Fruit fly (Drosophila melanogaster) whole organism, prepupa: ENCODE measurements around the gene CG42847.

Experiments
- Blimp-1 ChIP-seq: fragments of 200-800 bp; sonication (Bioruptor generic); optimal IDR thresholded peaks from 3 replicates; lab custom pipeline; 2017; ENCODE audit warnings: missing biosample characterization, missing genetic modification characterization, mild to moderate bottlenecking, moderate library complexity, missing genetic modification reagents
- CG11294 ChIP-seq: fragments of 200-800 bp; sonication (Bioruptor generic); IDR thresholded peaks from 2 replicates; pipeline ENCODE4 v1.3.6; 2022; ENCODE audit warnings: missing biosample characterization, missing genetic modification characterization
- CG11902 ChIP-seq: fragments of 200-800 bp; sonication (Bioruptor generic); optimal IDR thresholded peaks from 3 replicates; lab custom pipeline; 2016; ENCODE audit warnings: missing biosample characterization, missing genetic modification characterization
- CG1621 ChIP-seq: fragments of 200-800 bp; sonication (Bioruptor generic); optimal IDR thresholded peaks from 3 replicates; lab custom pipeline; 2018; ENCODE audit warnings: missing biosample characterization, mild to moderate bottlenecking, missing genetic modification characterization
- CG16779 ChIP-seq: fragments of 200-800 bp; sonication (Bioruptor generic); optimal IDR thresholded peaks from 3 replicates; lab custom pipeline; 2017; ENCODE audit warnings: missing biosample characterization, mild to moderate bottlenecking, missing genetic modification characterization
- CG3032 ChIP-seq: fragments of 200-800 bp; optimal IDR thresholded peaks from 2 replicates; lab custom pipeline; 2019; ENCODE audit warnings: missing biosample characterization, mild to moderate bottlenecking, missing genetic modification characterization, moderate library complexity
- CG32006 ChIP-seq: fragments of 200-800 bp; sonication (Bioruptor generic); optimal IDR thresholded peaks from 3 replicates; lab custom pipeline; 2017; ENCODE audit warnings: missing biosample characterization, mild to moderate bottlenecking, missing genetic modification characterization
- CG3919 ChIP-seq: fragments of 200-800 bp; sonication (Bioruptor generic); optimal IDR thresholded peaks from 3 replicates; lab custom pipeline; 2016; ENCODE audit warnings: missing biosample characterization, missing genetic modification characterization
- CG6163 ChIP-seq: fragments of 200-800 bp; sonication (Bioruptor generic); IDR thresholded peaks from 3 replicates; pipeline ENCODE4 v1.3.6; 2022; ENCODE audit warnings: missing biosample characterization, missing genetic modification characterization
- CG6276 ChIP-seq: fragments of 200-800 bp; sonication (Bioruptor generic); optimal IDR thresholded peaks from 2 replicates; lab custom pipeline; 2017; ENCODE audit warnings: missing biosample characterization, mild to moderate bottlenecking, missing genetic modification characterization
- CG6792 ChIP-seq: fragments of 200-800 bp; sonication (Bioruptor generic); optimal IDR thresholded peaks from 3 replicates; lab custom pipeline; 2016; ENCODE audit warnings: missing biosample characterization, missing genetic modification characterization
- CG6854 ChIP-seq: fragments of 200-800 bp; sonication (Bioruptor generic); optimal IDR thresholded peaks from 2 replicates; lab custom pipeline; 2017; ENCODE audit warnings: missing biosample characterization, mild to moderate bottlenecking, missing genetic modification characterization
- CG7368 ChIP-seq: fragments of 200-800 bp; sonication (Bioruptor generic); optimal IDR thresholded peaks from 3 replicates; lab custom pipeline; 2016; ENCODE audit warnings: missing biosample characterization, missing genetic modification characterization
- CG8119 ChIP-seq: fragments of 200-800 bp; sonication (Bioruptor generic); IDR thresholded peaks from 3 replicates; pipeline ENCODE4 v1.3.6; 2022; ENCODE audit warnings: missing biosample characterization, missing genetic modification characterization
- CG8632 ChIP-seq: fragments of 200-800 bp; sonication (Bioruptor generic); optimal IDR thresholded peaks from 3 replicates; lab custom pipeline; 2016; ENCODE audit warnings: missing biosample characterization, missing genetic modification characterization
- Eip78C ChIP-seq: fragments of 200-800 bp; sonication (Bioruptor generic); peaks from one replicate; lab custom pipeline; 2016; ENCODE audit warnings: missing biosample characterization, missing genetic modification characterization
- Ets21C ChIP-seq: fragments of 200-800 bp; sonication (Bioruptor generic); optimal IDR thresholded peaks from 3 replicates; lab custom pipeline; 2016; ENCODE audit warnings: missing biosample characterization, missing genetic modification characterization
- Ets96B ChIP-seq: fragments of 200-800 bp; optimal IDR thresholded peaks from 2 replicates; lab custom pipeline; 2019; ENCODE audit warnings: missing biosample characterization, mild to moderate bottlenecking, missing genetic modification characterization, moderate library complexity
- Hr38 ChIP-seq: sonication (Bioruptor generic); optimal IDR thresholded peaks from 2 replicates; lab custom pipeline; 2016; ENCODE audit warnings: missing biosample characterization, missing genetic modification characterization
- Met ChIP-seq: fragments of 200-800 bp; sonication (Bioruptor generic); optimal IDR thresholded peaks from 3 replicates; lab custom pipeline; 2016; ENCODE audit warnings: missing biosample characterization, missing genetic modification characterization
- Smox ChIP-seq: fragments of 200-800 bp; sonication (Bioruptor generic); optimal IDR thresholded peaks from 3 replicates; lab custom pipeline; 2016; ENCODE audit warnings: missing biosample characterization, missing genetic modification characterization
- Sox14 ChIP-seq: fragments of 200-800 bp; sonication (Bioruptor generic); optimal IDR thresholded peaks from 3 replicates; lab custom pipeline; 2016; ENCODE audit warnings: missing biosample characterization, missing genetic modification characterization
- Sox15 ChIP-seq: fragments of 200-800 bp; sonication (Bioruptor generic); optimal IDR thresholded peaks from 3 replicates; lab custom pipeline; 2016; ENCODE audit warnings: missing biosample characterization, missing genetic modification characterization
- achi ChIP-seq: fragments of 200-800 bp; sonication (Bioruptor generic); optimal IDR thresholded peaks from 3 replicates; lab custom pipeline; 2016; ENCODE audit warnings: missing biosample characterization, missing genetic modification characterization
- acj6 ChIP-seq: fragments of 200-800 bp; sonication (Bioruptor generic); optimal IDR thresholded peaks from 3 replicates; lab custom pipeline; 2016; ENCODE audit warnings: missing biosample characterization, missing genetic modification characterization
- cyc ChIP-seq: fragments of 200-800 bp; sonication (Bioruptor generic); optimal IDR thresholded peaks from 3 replicates; lab custom pipeline; 2016; ENCODE audit warnings: missing biosample characterization, missing genetic modification characterization
- dsx ChIP-seq: fragments of 200-800 bp; optimal IDR thresholded peaks from 3 replicates; lab custom pipeline; 2019; ENCODE audit warnings: missing biosample characterization, mild to moderate bottlenecking, missing genetic modification characterization, moderate library complexity; ENCODE audit not compliant: poor library complexity, severe bottlenecking
- eg ChIP-seq: fragments of 200-800 bp; sonication (Bioruptor generic); IDR thresholded peaks from 3 replicates; pipeline ENCODE4 v1.3.6; 2022; ENCODE audit warnings: missing biosample characterization, missing genetic modification characterization
- esn ChIP-seq: fragments of 200-800 bp; sonication (Bioruptor generic); optimal IDR thresholded peaks from 2 replicates; lab custom pipeline; 2016; ENCODE audit warnings: missing biosample characterization, mild to moderate bottlenecking, missing genetic modification characterization, moderate library complexity
- fd85E ChIP-seq: fragments of 200-800 bp; sonication (Bioruptor generic); optimal IDR thresholded peaks from 3 replicates; lab custom pipeline; 2016; ENCODE audit warnings: missing biosample characterization, missing genetic modification characterization
- fkh ChIP-seq: fragments of 200-800 bp; sonication (Bioruptor generic); optimal IDR thresholded peaks from 3 replicates; lab custom pipeline; 2017; ENCODE audit warnings: missing biosample characterization, mild to moderate bottlenecking, missing genetic modification characterization, moderate library complexity
- lz ChIP-seq: fragments of 200-800 bp; sonication (Bioruptor generic); optimal IDR thresholded peaks from 3 replicates; lab custom pipeline; 2016; ENCODE audit warnings: missing biosample characterization, missing genetic modification characterization
- net ChIP-seq: fragments of 200-800 bp; sonication (Bioruptor generic); optimal IDR thresholded peaks from 3 replicates; lab custom pipeline; 2016; ENCODE audit warnings: missing biosample characterization, missing genetic modification characterization
- ss ChIP-seq, 2 experiments: fragments of 200-800 bp; sonication (Bioruptor generic); optimal IDR thresholded peaks; 2 replicates in 1 of 2; 3 replicates in 1 of 2; lab custom pipeline; 2017 to 2018; ENCODE audit warnings: mild to moderate bottlenecking in 2 of 2, missing biosample characterization in 2 of 2, missing genetic modification characterization in 2 of 2, moderate library complexity in 1 of 2
- vri ChIP-seq: fragments of 200-800 bp; sonication (Bioruptor generic); optimal IDR thresholded peaks from 3 replicates; lab custom pipeline; 2016; ENCODE audit warnings: missing biosample characterization, mild to moderate bottlenecking, missing genetic modification characterization

Gene CG42847

DNA sequence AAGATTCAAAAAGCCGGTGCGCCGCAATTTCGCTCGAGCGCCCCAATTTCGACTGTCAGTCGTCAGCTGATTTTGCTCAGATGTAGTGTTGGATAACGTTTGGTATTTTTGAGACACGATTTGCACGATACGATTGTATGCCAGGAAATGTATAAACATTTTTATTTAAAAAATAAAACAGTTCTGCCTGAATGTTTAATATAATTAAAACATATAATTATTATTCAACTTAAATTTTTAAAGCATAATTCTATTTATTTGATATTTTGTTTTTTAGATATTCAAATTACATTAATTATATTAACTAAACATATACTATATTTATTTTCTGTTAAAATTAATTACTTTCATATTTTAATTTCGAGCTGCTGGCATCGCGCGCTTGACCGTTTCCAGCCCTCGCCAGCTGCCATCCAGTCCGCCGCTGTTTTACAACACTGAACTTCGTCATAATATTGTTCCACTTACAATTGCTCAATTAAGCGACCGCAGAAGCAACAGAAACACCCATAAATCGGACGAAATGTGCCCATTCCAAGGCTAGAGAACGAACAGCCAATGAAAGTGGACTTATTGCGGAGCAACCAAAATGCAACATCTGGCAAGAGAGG, 3.4 kb downstream of the CG42847 start, which contains the start of the genes FucTB and scat (continued):
- peak; percentile 77 for TF ChIP-seq dsx (GFP tag; lab: Kevin White, UChicago)
- peak; percentile 62 to 76 for TF ChIP-seq ss (GFP tag; optimal IDR thresholded peaks at IDR 0.05; lab: Kevin White, UChicago)
- peak; percentile 80 for TF ChIP-seq esn (GFP tag; lab: Kevin White, UChicago)
- TF ChIP-seq CG6792, result peak; percentile 78
- TF ChIP-seq Sox14, result peak; percentile 63
- peak; percentile 70 for TF ChIP-seq Smox (GFP tag; lab: Kevin White, UChicago)
- peak; percentile 84 for TF ChIP-seq CG11902 (GFP tag; lab: Kevin White, UChicago)
- peak; percentile 75 for TF ChIP-seq CG6163 (GFP tag; lab: Robert Waterston, UW)
- peak; percentile 72 for TF ChIP-seq cyc
- TF ChIP-seq fd85E (GFP tag; lab: Kevin White, UChicago), result peak; percentile 22
- TF ChIP-seq Blimp-1, result peak; percentile 67
- TF ChIP-seq Ets96B (tag; lab: Kevin White, UChicago), result peak; percentile 84
- no peak for TF ChIP-seq Hr38 (GFP tag; lab: Kevin White, UChicago)
- peak; percentile 82; the same call in 2 of the 3 replicates for TF ChIP-seq eg
- TF ChIP-seq CG3032 (tag; lab: Kevin White, UChicago), result peak; percentile 93
- peak; percentile 41 for TF ChIP-seq CG16779
- TF ChIP-seq CG6276 (GFP tag; lab: Kevin White, UChicago), result no peak

DNA sequence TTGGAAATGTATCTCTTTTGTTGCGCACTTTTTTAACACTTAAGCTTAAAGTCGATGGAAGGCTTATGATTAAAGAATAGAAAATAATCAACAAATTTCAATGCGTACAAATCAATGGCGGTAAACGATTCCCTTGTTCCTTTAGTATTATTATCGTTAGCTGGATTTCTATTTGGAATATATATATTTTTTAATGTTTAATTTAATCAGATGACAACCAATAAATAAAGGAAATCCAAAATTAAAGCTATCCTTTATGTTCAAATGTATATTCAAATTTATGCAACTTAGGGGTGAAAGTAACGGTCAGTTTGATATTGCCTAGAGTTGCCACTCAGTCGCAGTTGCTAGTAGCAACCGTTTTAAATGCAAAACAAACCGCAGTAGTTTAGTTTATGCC, 7.4 kb downstream of the CG42847 start, which contains the start of gene CG3769:
CG3769 (plus strand) TSS at position 301 of the 400 bp plus-strand sequence.
- TF ChIP-seq cyc, result no peak
- no peak for TF ChIP-seq CG7368
- TF ChIP-seq CG32006, result no peak
- no peak for TF ChIP-seq CG8119 (GFP tag; lab: Robert Waterston, UW)

DNA sequence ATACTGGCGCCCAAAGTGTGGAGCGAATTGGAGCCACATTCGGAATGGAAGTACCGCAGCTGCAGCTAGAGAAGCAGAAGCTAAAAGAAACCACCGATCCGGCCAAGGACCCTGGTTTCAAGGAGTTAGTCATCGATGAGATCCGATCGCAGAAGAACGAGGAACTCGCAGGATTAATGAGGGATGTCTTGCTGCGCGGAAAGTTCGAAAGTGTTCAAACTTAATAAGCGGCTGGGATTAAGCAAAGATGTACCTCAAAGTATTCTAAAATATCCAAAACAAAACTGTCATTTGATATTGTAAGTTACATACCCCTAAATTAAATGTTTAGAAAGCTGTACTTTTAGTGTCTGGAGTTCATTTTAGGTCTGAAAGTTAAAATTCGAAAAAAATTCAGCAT, 8.8 kb downstream of the CG42847 start, which contains the start of gene RpS28-like:
RpS28-like (plus strand) TSS at position 301 of the 400 bp plus-strand sequence.
- TF ChIP-seq Ets96B (tag; lab: Kevin White, UChicago) (no peak), CG11294 (GFP tag; lab: Robert Waterston, UW) (no peak), CG6792 (no peak), CG1621 (no peak), net (no peak), CG6854 (no peak), fkh (GFP tag; lab: Kevin White, UChicago) (no peak), lz (GFP tag; lab: Kevin White, UChicago) (no peak), CG6163 (GFP tag; lab: Robert Waterston, UW) (no peak), acj6 (GFP tag; lab: Kevin White, UChicago) (no peak), CG8632 (GFP tag; lab: Kevin White, UChicago) (no peak), Met (GFP tag; lab: Kevin White, UChicago) (no peak)

DNA sequence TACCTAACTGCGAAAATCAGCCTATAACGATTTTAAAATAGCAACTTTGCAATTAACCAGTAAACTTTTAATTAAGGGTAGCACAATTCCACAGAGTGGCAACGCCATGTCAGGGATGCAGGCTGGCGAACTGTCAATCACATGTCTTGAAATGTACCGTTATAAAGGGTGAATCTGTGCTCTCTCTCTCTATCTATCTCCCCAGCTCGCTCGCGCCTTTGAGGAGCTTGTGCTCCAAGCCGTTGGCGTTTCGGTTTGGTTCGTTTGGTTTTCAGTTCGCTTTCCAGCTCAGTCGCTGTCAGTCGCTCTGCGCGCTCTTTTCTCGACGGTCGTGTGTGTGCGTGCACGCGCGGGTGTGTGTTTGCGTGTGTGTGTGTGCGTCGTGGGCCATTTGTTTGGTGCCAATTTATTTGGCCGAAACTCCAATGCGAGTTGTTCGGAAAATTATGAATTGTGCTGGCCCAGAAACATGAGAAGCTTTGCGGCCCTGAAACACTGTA, 9.6 kb downstream of the CG42847 start, which contains the start of gene numb:
numb (plus strand) TSS at position 254 of the 500 bp plus-strand sequence.
- TF ChIP-seq lz (GFP tag; lab: Kevin White, UChicago) (peak; percentile 4), Eip78C (GFP tag; lab: Kevin White, UChicago) (peak; percentile 58), acj6 (GFP tag; lab: Kevin White, UChicago) (peak; percentile 6), eg (peak; percentile 53; the same call in 1 of the 3 replicates), Sox15 (no peak), CG3919 (peak; percentile 0), Ets21C (GFP tag; lab: Kevin White, UChicago) (no peak), net (no peak), vri (GFP tag; lab: Kevin White, UChicago) (no peak), achi (GFP tag; lab: Kevin White, UChicago) (peak; percentile 73), Ets96B (tag; lab: Kevin White, UChicago) (no peak), CG6163 (GFP tag; lab: Robert Waterston, UW) (peak; percentile 62; the same call in 1 of the 3 replicates)
- TF ChIP-seq, all 60 proteins: peak for 7
